Worm (Caenorhabditis elegans): ENCODE measurements around the gene arrd-12.

DNA sequence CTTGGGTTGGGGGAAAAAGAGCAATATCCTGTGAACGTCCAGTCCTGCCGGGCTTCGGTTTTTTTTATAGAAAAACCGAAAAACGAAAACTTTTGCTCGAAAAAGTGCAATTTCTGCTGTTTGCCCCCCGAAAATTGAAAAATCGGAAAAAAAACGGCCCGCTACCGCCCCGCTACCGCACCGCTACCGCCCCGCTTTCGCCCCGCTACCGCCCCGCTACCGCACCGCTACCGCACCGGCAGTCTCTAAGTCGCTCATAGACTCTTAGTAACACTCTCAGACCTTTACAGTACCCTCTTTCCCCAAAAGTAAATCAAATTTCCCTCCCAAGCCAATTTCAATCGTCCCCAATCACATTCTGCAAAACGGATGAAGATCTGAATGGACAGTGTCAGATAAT is 29.1 kb downstream of the arrd-12 start:
- TF ChIP-seq pha-4 (tag; optimal IDR thresholded peaks at IDR 0.05) (no peak), ceh-39 (tag; optimal IDR thresholded peaks at IDR 0.05) (no peak), drap-1 (GFP tag; optimal IDR thresholded peaks at IDR 0.05) (no peak), ceh-83 (GFP tag; optimal IDR thresholded peaks at IDR 0.05) (no peak), snpc-4 (tag; optimal IDR thresholded peaks at IDR 0.05) (no peak), mep-1 (tag; optimal IDR thresholded peaks at IDR 0.05) (no peak), elt-1 (tag; optimal IDR thresholded peaks at IDR 0.05; ENCODE audit: borderline replicate concordance, insufficient read depth) (no peak), nhr-28 (tag; optimal IDR thresholded peaks at IDR 0.05) (no peak), ztf-11 (tag; optimal IDR thresholded peaks at IDR 0.05) (no peak), ceh-43 (GFP tag; optimal IDR thresholded peaks at IDR 0.05) (no peak), lin-32 (GFP tag; optimal IDR thresholded peaks at IDR 0.05) (no peak), unc-39 (tag; optimal IDR thresholded peaks at IDR 0.05) (no peak), nhr-76 (tag; optimal IDR thresholded peaks at IDR 0.05) (no peak)
